Fruit fly (Drosophila melanogaster): ENCODE data around the gene CG32225.

DNA sequence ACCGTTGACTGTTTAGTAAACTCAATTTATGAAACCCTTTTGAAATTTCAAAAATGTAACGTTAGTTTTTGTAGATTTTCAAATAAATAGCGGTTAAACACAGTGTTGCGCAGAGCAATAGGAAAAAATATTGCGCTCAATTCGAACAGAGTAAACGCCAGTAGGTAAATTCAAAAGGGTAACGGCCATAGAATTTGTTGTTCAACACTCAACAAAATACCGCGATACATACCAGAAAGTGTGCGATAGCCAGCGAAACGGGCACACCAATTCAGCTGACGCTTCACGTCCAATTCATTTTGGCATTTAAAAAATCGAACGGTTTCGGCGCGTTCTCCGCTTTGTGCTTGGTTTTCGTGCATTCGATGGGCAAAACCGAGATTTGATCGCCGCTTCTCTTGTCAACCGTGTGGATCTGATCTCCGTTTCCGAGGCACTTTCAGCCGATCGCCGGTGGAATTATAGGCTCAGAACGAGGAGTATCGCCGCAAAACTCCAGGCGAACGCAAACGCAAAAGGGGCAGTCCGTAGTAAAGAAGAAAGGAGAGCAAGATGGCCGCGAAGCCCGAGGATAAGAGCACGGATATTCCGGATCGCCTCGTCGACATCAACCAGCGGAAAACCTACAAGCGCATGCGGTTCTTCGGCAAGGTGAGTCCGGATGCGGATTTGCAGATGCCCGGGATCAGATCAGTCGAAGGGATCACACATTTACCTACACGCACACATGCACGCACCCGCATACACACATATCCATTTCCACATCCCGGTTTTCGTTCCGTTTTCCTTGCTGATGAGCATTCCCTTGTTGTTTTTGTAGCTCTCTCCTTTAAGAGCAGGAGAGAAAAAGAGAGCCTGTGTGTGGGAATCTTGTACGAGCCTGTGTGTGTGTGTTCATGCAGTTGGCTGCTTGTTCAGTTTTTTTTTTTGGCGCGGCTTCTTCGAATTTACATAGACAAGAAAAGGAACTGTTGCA, 4.0 kb upstream of the CG32225 start:
- TF ChIP-seq CG14655 (GFP tag; optimal IDR thresholded peaks at IDR 0.05) (no peak), CG17806 (tag; optimal IDR thresholded peaks at IDR 0.05) (no peak), CG10348 (GFP tag; IDR thresholded peaks at IDR 0.05) (no peak)

Data from whole organism, pupa.